Worm (Caenorhabditis elegans) whole organism, L3 larva: Measurements from ENCODE around the gene umps-1.
A peak's percentile ranks its signal among the peaks of the same experiment; 100 is the strongest.

Experiments
- R02D3.7 ChIP-seq: fragments of 150-350 bp; optimal IDR thresholded peaks from 2 replicates; lab custom pipeline; 2014; ENCODE audit warnings: missing biosample characterization, missing genetic modification characterization
- ZK546.5 ChIP-seq: sonication (generic microtip); optimal IDR thresholded peaks from 2 replicates; lab custom pipeline; 2017; ENCODE audit warnings: missing biosample characterization, missing genetic modification characterization
- ama-1 ChIP-seq: fragments of 150-350 bp; optimal IDR thresholded peaks from 2 replicates; lab custom pipeline; 2018
- ceh-16 ChIP-seq: sonication (generic microtip); optimal IDR thresholded peaks from 2 replicates; lab custom pipeline; 2017; ENCODE audit warnings: missing biosample characterization, missing genetic modification characterization
- ceh-28 ChIP-seq: fragments of 150-350 bp; optimal IDR thresholded peaks from 2 replicates; lab custom pipeline; 2014; ENCODE audit warnings: missing biosample characterization, missing genetic modification reagents, missing genetic modification characterization
- ceh-9 ChIP-seq: sonication (generic microtip); optimal IDR thresholded peaks from 2 replicates; lab custom pipeline; 2018; ENCODE audit warnings: missing biosample characterization, missing genetic modification characterization
- daf-12 ChIP-seq: fragments of 150-350 bp; optimal IDR thresholded peaks from 2 replicates; lab custom pipeline; 2014; ENCODE audit warnings: missing biosample characterization, missing genetic modification reagents, missing genetic modification characterization
- egl-27 ChIP-seq: sonication (generic microtip); optimal IDR thresholded peaks from 4 replicates; lab custom pipeline; 2017; ENCODE audit warnings: missing biosample characterization, missing genetic modification reagents, missing genetic modification characterization
- egl-5 ChIP-seq: fragments of 150-350 bp; optimal IDR thresholded peaks from 2 replicates; lab custom pipeline; 2017; ENCODE audit warnings: missing biosample characterization, missing genetic modification reagents, missing genetic modification characterization, inconsistent platforms
- elt-1 ChIP-seq: fragments of 150-350 bp; optimal IDR thresholded peaks from 2 replicates; lab custom pipeline; 2014; ENCODE audit warnings: missing biosample characterization, missing genetic modification characterization
- elt-2 ChIP-seq: sonication (generic microtip); optimal IDR thresholded peaks from 2 replicates; lab custom pipeline; 2016; ENCODE audit warnings: missing genetic modification reagents, mild to moderate bottlenecking, missing genetic modification characterization, missing compliant biosample characterization
- elt-3 ChIP-seq, 3 experiments: fragments of 150-350 bp in 1 of 3; sonication (generic microtip) in 2 of 3; optimal IDR thresholded peaks; 2 replicates in 2 of 3; 4 replicates in 1 of 3; lab custom pipeline; 2014 to 2017; ENCODE audit warnings: missing biosample characterization in 3 of 3, missing genetic modification characterization in 3 of 3
- eor-1 ChIP-seq, 2 experiments: fragments of 150-350 bp; optimal IDR thresholded peaks; 2 replicates each; lab custom pipeline; 2014 to 2018; ENCODE audit warnings: missing biosample characterization in 2 of 2, missing genetic modification characterization in 2 of 2
- fkh-10 ChIP-seq: sonication (generic microtip); optimal IDR thresholded peaks from 2 replicates; lab custom pipeline; 2017; ENCODE audit warnings: missing biosample characterization, missing genetic modification reagents, missing genetic modification characterization
- fkh-2 ChIP-seq: fragments of 150-350 bp; optimal IDR thresholded peaks from 2 replicates; lab custom pipeline; 2014; ENCODE audit warnings: missing biosample characterization, missing genetic modification reagents, missing genetic modification characterization
- fos-1 ChIP-seq: fragments of 150-350 bp; optimal IDR thresholded peaks from 2 replicates; lab custom pipeline; 2014; ENCODE audit warnings: missing biosample characterization, missing genetic modification characterization
- hmg-11 ChIP-seq: sonication (generic microtip); optimal IDR thresholded peaks from 2 replicates; lab custom pipeline; 2016; ENCODE audit warnings: missing genetic modification characterization, missing compliant biosample characterization
- jun-1 ChIP-seq: fragments of 150-350 bp; optimal IDR thresholded peaks from 2 replicates; lab custom pipeline; 2014; ENCODE audit warnings: missing biosample characterization, missing genetic modification reagents, missing genetic modification characterization
- lin-15B ChIP-seq: fragments of 150-350 bp; optimal IDR thresholded peaks from 2 replicates; lab custom pipeline; 2014; ENCODE audit warnings: missing biosample characterization, missing genetic modification characterization
- lsy-12 ChIP-seq: sonication (generic microtip); optimal IDR thresholded peaks from 2 replicates; lab custom pipeline; 2016; ENCODE audit warnings: mild to moderate bottlenecking, missing genetic modification characterization, missing compliant biosample characterization
- mml-1 ChIP-seq: fragments of 150-350 bp; sonication (generic microtip); optimal IDR thresholded peaks from 3 replicates; lab custom pipeline; 2014; ENCODE audit warnings: missing biosample characterization, missing genetic modification characterization
- nfya-1 ChIP-seq: sonication (generic microtip); optimal IDR thresholded peaks from 2 replicates; lab custom pipeline; 2017; ENCODE audit warnings: missing genetic modification characterization, mild to moderate bottlenecking, missing compliant biosample characterization, antibody characterized with exemption, moderate library complexity; ENCODE audit not compliant: insufficient read depth
- nhr-11 ChIP-seq: fragments of 150-350 bp; optimal IDR thresholded peaks from 2 replicates; lab custom pipeline; 2014; ENCODE audit warnings: missing biosample characterization, missing genetic modification characterization
- nhr-23 ChIP-seq: fragments of 150-350 bp; optimal IDR thresholded peaks from 2 replicates; lab custom pipeline; 2014; ENCODE audit warnings: missing biosample characterization, missing genetic modification reagents, missing genetic modification characterization
- nhr-237 ChIP-seq: fragments of 150-350 bp; optimal IDR thresholded peaks from 2 replicates; lab custom pipeline; 2014; ENCODE audit warnings: missing biosample characterization, missing genetic modification characterization
- nhr-25 ChIP-seq: sonication (generic microtip); optimal IDR thresholded peaks from 2 replicates; lab custom pipeline; 2017; ENCODE audit warnings: missing biosample characterization, missing genetic modification characterization
- nhr-28 ChIP-seq: fragments of 150-350 bp; optimal IDR thresholded peaks from 2 replicates; lab custom pipeline; 2014; ENCODE audit warnings: missing biosample characterization, missing genetic modification characterization
- nhr-43 ChIP-seq: sonication (generic microtip); optimal IDR thresholded peaks from 2 replicates; lab custom pipeline; 2016; ENCODE audit warnings: mild to moderate bottlenecking, missing genetic modification characterization, missing compliant biosample characterization; ENCODE audit not compliant: poor library complexity, severe bottlenecking
- pqm-1 ChIP-seq: fragments of 150-350 bp; optimal IDR thresholded peaks from 2 replicates; lab custom pipeline; 2017; ENCODE audit warnings: missing biosample characterization, missing genetic modification characterization, inconsistent platforms
- sea-2 ChIP-seq: fragments of 150-350 bp; sonication (generic microtip); optimal IDR thresholded peaks from 4 replicates; lab custom pipeline; 2014; ENCODE audit warnings: missing biosample characterization, missing genetic modification reagents, missing genetic modification characterization
- skn-1 ChIP-seq: fragments of 150-350 bp; optimal IDR thresholded peaks from 2 replicates; lab custom pipeline; 2014; ENCODE audit warnings: missing biosample characterization, missing genetic modification characterization
- unc-62 ChIP-seq: fragments of 150-350 bp; sonication (generic microtip); optimal IDR thresholded peaks from 4 replicates; lab custom pipeline; 2014; ENCODE audit warnings: missing biosample characterization, missing genetic modification reagents, missing genetic modification characterization
- ztf-11 ChIP-seq: fragments of 150-350 bp; optimal IDR thresholded peaks from 2 replicates; lab custom pipeline; 2014; ENCODE audit warnings: missing biosample characterization, missing genetic modification characterization
- ztf-4 ChIP-seq: fragments of 150-350 bp; optimal IDR thresholded peaks from 2 replicates; lab custom pipeline; 2014; ENCODE audit warnings: missing biosample characterization, missing genetic modification characterization

umps-1 gene

DNA sequence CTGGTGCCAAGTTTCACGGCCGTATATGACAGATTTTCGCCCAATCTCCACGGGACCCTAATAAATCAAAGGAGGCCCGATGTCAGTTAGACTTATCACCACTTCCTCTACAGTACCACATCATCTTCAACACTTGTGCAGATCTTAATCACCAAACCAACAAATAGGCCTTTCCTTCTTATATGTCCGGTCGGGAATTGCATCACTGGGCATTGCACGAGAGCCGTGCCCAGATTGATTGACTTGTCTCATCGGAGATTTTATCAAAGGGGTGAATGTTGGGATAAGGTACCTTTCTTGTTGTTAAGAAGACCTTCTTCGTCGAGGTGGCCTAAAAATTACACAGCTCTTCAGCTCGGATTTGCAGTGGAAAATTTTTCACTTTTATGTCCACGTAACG, 12.7 kb downstream of the umps-1 start:
- TF ChIP-seq nhr-28 (no peak), fkh-10 (GFP tag; lab: Kevin White, UChicago) (no peak), unc-62 (no peak), ZK546.5 (tag; lab: Kevin White, UChicago) (no peak), jun-1 (tag; lab: Kevin White, UChicago) (no peak), mml-1 (no peak), sea-2 (GFP tag; lab: Kevin White, UChicago) (no peak)

DNA sequence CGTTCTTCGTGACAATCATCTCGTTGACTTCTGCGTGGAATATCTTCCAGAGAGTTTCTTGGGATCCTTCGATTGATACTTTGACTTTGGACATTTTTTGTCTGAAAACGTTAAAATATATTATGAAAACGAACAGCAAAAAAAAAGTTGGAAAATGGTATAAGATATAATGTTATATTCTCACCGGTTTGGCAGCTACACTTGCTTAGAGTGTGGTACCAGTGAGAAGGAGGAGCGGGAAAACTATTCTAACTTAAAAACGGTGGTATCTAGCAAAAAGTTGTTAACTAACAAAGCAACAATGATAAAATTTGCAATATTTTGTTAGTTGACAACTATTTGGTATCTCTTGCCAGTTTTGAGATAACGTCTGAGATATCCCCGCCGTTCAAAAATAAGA, 15.7 kb downstream of the umps-1 start, which contains the start of gene tbx-9:
TSS of gene tbx-9 (minus strand) at position 101 of the 400 bp plus-strand sequence.
- TF ChIP-seq egl-27 (tag; lab: Kevin White, UChicago) (no peak), nhr-237 (no peak), lsy-12 (tag; lab: Kevin White, UChicago) (no peak), pqm-1 (no peak), lin-15B (tag; lab: Kevin White, UChicago) (no peak), nhr-25 (tag; lab: Kevin White, UChicago) (no peak), nhr-11 (tag; lab: Kevin White, UChicago) (no peak), eor-1 (tag; optimal IDR thresholded peaks at IDR 0.05; lab: Kevin White, UChicago) (no peak), ztf-11 (tag; lab: Kevin White, UChicago) (no peak), daf-12 (tag; lab: Kevin White, UChicago) (no peak), ztf-4 (no peak), nhr-43 (tag; lab: Kevin White, UChicago) (no peak), fos-1 (no peak)

DNA sequence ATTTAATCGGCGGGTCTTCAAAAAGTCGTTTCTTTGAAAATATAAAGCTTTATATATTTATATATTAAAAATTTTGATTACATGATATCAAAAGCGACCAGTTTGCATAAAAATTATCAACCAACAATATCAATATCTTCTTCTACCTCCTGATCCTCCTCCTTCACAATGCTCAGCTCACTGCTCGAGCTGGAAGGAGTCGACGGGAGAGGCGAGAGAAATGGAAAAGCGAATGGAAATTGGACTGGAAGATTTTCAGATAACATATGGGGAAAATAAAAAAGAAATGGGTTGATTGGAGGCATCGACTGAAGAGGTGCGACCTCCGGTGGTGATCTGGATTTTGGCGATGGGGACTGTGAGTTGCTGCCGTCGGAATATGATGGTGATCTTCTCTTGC, 17.5 kb downstream of the umps-1 start:
- TF ChIP-seq elt-2 (tag; lab: Kevin White, UChicago): no peak
- no peak for TF ChIP-seq hmg-11 (tag; lab: Kevin White, UChicago)
- no peak for TF ChIP-seq ZK546.5 (tag; lab: Kevin White, UChicago)
- no peak for TF ChIP-seq egl-5 (tag; lab: Kevin White, UChicago)
- TF ChIP-seq elt-1: no peak
- TF ChIP-seq nhr-11 (tag; lab: Kevin White, UChicago): no peak
- no peak for TF ChIP-seq ceh-9 (tag; lab: Kevin White, UChicago)
- no peak for TF ChIP-seq nfya-1 (tag; lab: Kevin White, UChicago)
- no peak for TF ChIP-seq unc-62
- no peak for TF ChIP-seq skn-1
- no peak for TF ChIP-seq fkh-2 (tag; lab: Kevin White, UChicago)
- no peak for TF ChIP-seq nhr-25 (tag; lab: Kevin White, UChicago)

DNA sequence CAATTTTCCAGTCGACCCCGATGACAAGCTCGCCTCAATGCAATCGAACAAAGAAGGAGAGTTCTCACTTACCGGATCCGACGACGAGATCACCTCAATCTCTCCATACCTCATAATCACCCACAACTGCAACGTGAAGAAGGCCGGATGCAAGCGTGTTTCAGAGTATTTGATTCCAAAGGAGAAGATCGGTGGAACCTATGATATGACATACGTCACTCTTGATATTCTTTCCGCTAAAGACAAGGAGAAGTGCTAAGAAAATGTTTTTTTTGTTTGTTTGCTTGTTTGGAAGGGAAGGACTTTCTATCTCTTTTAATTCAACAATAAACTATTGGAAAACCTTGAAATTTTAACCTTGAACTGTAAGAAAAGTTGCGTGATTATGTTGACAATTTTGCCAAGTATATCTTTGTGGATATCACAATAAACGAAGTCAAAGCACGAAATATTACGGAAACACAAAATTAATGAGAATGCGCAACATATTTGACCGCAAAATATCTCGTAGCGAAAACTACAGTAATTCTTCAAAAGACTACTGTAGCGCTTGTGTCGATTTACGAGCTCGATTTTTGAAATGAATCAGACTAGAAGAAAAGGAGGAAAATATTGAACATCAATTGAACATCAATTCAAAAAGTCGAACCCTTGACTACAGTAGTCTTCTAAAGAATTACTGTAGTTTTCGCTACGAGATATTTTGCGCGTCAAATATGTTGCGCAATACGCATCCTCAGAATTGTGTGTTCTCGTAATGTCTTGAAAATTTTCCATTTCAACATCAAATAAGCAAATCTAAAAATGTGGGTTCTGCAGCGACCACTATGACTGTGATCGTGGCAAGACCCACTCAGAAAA, 18.2 kb downstream of the umps-1 start:
- TF ChIP-seq nhr-25 (tag; lab: Kevin White, UChicago) (peak; percentile 39), ceh-28 (tag; lab: Kevin White, UChicago) (peak; percentile 34), ama-1 (lab: Kevin White, UChicago) (peak; percentile 66), ceh-16 (tag; lab: Kevin White, UChicago) (no peak), R02D3.7 (tag; lab: Kevin White, UChicago) (peak; percentile 19)

DNA sequence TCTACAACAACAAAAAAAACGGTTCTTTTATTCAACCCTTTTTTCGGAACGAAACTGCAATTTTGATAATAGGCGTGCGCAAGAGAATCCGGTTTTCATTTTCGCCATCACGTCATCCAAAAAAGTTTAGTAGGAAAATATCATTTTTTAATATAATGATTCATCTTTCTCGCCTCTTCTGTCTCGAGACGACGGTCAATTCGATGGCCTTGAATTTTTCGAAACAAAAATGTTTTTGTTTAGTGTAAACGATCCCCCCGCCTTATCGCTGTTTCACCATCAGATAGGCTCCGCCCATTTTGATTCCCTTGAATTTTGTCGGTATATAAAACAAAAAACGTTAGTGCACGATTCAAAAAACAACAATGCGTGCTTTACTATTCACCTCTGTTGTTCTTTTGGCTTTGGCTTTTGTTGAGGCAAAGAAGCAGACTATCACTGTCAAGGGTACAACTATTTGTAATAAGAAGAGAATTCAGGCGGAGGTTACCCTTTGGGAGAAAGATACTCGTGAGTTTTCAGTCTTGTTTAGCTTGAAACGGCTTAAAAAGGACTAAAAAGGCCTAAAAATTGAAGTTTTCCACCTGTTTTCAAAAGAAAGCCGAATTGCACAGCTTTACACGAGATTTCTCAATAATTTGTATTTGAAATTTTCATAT, 19.8 kb downstream of the umps-1 start, which contains the start of gene ttr-15:
TSS of gene ttr-15 (plus strand) at position 340 of the 659 bp plus-strand sequence.
- peak; percentile 27 for TF ChIP-seq ceh-28 (tag; lab: Kevin White, UChicago)
- peak; percentile 51 for TF ChIP-seq nhr-25 (tag; lab: Kevin White, UChicago)
- no peak for TF ChIP-seq unc-62
- no peak for TF ChIP-seq eor-1 (tag; optimal IDR thresholded peaks at IDR 0.05; lab: Kevin White, UChicago)
- peak; percentile 43 for TF ChIP-seq elt-1
- peak; percentile 61 for TF ChIP-seq nhr-43 (tag; lab: Kevin White, UChicago)
- TF ChIP-seq nhr-23: peak; percentile 27
- peak; percentile 48 for TF ChIP-seq jun-1 (tag; lab: Kevin White, UChicago)
- no peak for TF ChIP-seq elt-3 (tag; optimal IDR thresholded peaks at IDR 0.05; lab: Kevin White, UChicago)
- no peak for TF ChIP-seq daf-12 (tag; lab: Kevin White, UChicago)
- TF ChIP-seq hmg-11 (tag; lab: Kevin White, UChicago): no peak
- TF ChIP-seq ztf-4: no peak
